Worm (Caenorhabditis elegans): ENCODE data around the gene K04E7.1.

K04E7.1 gene

ce11 chrX:6476540-6476939 lies 14.7 kb downstream of the K04E7.1 start, which contains the start of gene C15B12.1:
Gene C15B12.1 (plus strand): TSS chrX:6476810.
- TF ChIP-seq him-1 (tag; optimal IDR thresholded peaks at IDR 0.05) (no peak), W03F9.2 (tag; optimal IDR thresholded peaks at IDR 0.05) (no peak), dao-5 (tag; optimal IDR thresholded peaks at IDR 0.05) (no peak)

- TF ChIP-seq him-1 (tag; optimal IDR thresholded peaks at IDR 0.05), result no peak
- no peak for TF ChIP-seq dao-5 (tag; optimal IDR thresholded peaks at IDR 0.05)
- no peak for TF ChIP-seq W03F9.2 (tag; optimal IDR thresholded peaks at IDR 0.05)
Measured at ce11 chrX:6484780-6485179, 23.0 kb downstream of the K04E7.1 start, which contains the start of gene gar-1. Gene gar-1 (minus strand): TSS chrX:6484880.

- no peak for TF ChIP-seq W03F9.2 (tag; optimal IDR thresholded peaks at IDR 0.05)
- TF ChIP-seq him-1 (tag; optimal IDR thresholded peaks at IDR 0.05), result no peak
Measured at ce11 chrX:6499736-6500135, 37.9 kb downstream of the K04E7.1 start, which contains the start of gene actl-1. Gene actl-1 (minus strand): TSS chrX:6499836.

DNA sequence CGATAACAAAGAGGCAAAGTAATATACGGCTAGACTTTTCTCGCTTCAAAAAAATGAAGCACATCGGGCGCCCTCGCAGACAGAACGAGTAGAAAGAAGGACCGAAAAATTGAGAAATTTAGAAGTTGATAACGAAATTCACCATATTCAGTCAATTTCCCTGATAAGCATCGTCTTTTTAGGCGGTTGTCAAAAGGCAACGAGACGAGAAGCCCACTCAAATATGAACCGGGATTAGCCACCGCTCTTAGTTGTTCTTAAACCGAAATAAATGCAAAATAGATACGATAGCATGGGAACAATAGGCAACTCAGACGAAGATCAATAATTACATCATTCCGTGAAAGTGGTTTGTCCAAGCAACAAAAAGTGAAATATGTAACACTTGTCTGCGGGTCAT lies 41.3 kb downstream of the K04E7.1 start:
- no peak for TF ChIP-seq W03F9.2 (tag; optimal IDR thresholded peaks at IDR 0.05)
- TF ChIP-seq him-1 (tag; optimal IDR thresholded peaks at IDR 0.05), result no peak
- no peak for TF ChIP-seq dao-5 (tag; optimal IDR thresholded peaks at IDR 0.05)

- TF ChIP-seq dao-5 (tag; optimal IDR thresholded peaks at IDR 0.05) (no peak), him-1 (tag; optimal IDR thresholded peaks at IDR 0.05) (no peak), W03F9.2 (tag; optimal IDR thresholded peaks at IDR 0.05) (no peak)
Measured at ce11 chrX:6505008-6505407, 43.2 kb downstream of the K04E7.1 start, which contains the start of gene cdf-1. Gene cdf-1 (minus strand): TSS chrX:6505143.

- TF ChIP-seq him-1 (tag; optimal IDR thresholded peaks at IDR 0.05) (no peak), dao-5 (tag; optimal IDR thresholded peaks at IDR 0.05) (no peak), W03F9.2 (tag; optimal IDR thresholded peaks at IDR 0.05) (no peak)
Measured at ce11 chrX:6505662-6506061, 43.8 kb downstream of the K04E7.1 start, which contains the start of gene glr-8. Gene glr-8 (plus strand): TSS chrX:6505980.

DNA sequence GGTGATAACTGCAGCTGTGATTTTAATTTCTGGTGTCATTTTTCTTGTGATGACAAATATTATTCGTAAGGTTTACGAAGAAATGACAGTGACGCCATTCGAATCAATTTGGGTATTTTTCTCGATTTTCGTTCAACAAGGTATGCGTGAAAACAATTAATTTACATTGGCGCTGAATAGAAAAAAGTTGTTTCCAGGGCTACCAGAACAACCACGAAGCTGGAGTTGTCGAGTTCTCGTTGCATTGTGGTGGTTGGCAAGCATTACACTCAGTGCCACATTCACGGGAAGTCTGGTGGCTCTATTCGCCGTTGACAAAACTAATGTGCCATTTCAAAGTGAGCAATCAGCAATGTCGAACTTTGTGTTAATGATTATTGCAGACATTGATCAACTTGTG lies 45.9 kb downstream of the K04E7.1 start:
- TF ChIP-seq dao-5 (tag; optimal IDR thresholded peaks at IDR 0.05), result no peak
- no peak for TF ChIP-seq him-1 (tag; optimal IDR thresholded peaks at IDR 0.05)
- TF ChIP-seq W03F9.2 (tag; optimal IDR thresholded peaks at IDR 0.05), result no peak

ce11 chrX:6509813-6510212 lies 48.0 kb downstream of the K04E7.1 start:
- TF ChIP-seq W03F9.2 (tag; optimal IDR thresholded peaks at IDR 0.05) (no peak), dao-5 (tag; optimal IDR thresholded peaks at IDR 0.05) (no peak), him-1 (tag; optimal IDR thresholded peaks at IDR 0.05) (no peak)

- no peak for TF ChIP-seq him-1 (tag; optimal IDR thresholded peaks at IDR 0.05)
- TF ChIP-seq W03F9.2 (tag; optimal IDR thresholded peaks at IDR 0.05), result no peak
- TF ChIP-seq dao-5 (tag; optimal IDR thresholded peaks at IDR 0.05), result no peak
Measured at ce11 chrX:6510627-6511026, 48.8 kb downstream of the K04E7.1 start, which contains the start of gene ttr-36. Gene ttr-36 (plus strand): TSS chrX:6510927.

- no peak for TF ChIP-seq him-1 (tag; optimal IDR thresholded peaks at IDR 0.05)
- TF ChIP-seq dao-5 (tag; optimal IDR thresholded peaks at IDR 0.05), result no peak
- no peak for TF ChIP-seq W03F9.2 (tag; optimal IDR thresholded peaks at IDR 0.05)
Measured at ce11 chrX:6511985-6512384, 50.2 kb downstream of the K04E7.1 start, which contains the start of gene ttr-35. Gene ttr-35 (plus strand): TSS chrX:6512285.
